Fruit fly (Drosophila melanogaster): ENCODE results near the gene CG1236.

DNA sequence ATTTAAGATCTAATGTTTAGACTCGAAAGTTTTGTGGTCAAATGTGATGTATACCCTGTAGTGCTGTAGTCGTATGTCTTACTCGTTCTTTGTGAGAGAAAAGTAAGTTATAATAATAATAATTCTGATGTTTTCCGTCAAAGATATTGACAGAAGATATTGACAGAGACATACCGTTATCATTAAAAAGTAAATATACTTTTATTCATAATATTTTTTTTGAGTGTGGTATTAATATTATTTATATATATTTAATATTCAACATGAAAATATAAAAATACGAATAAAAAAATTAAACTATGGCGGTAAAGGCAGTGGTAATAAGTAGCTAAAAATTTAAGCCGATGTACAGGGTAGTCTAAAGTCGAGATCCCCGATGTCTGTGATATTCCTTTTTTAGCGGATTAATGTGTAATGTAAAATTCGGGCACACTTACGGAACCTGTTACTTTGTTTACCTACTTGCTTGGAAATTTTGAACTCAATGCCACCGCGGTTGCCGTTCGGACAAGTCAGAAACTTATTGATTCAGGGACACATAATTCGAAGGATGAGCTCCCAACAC, at the start of gene CG1236, which contains the start of gene CG2100:
- TF ChIP-seq CG8478 (optimal IDR thresholded peaks at IDR 0.05) = no peak
- TF ChIP-seq CTCF (optimal IDR thresholded peaks at IDR 0.05) = no peak
